Fruit fly (Drosophila melanogaster): ENCODE results near the gene mor.

mor gene

dm6 chr3R:15933609-15934232 lies 39.0 kb downstream of the mor start, which contains the start of the genes CG5478 and blp (continued):
- TF ChIP-seq CG15011 (GFP tag; optimal IDR thresholded peaks at IDR 0.05) = no peak
- no peak for TF ChIP-seq pum (GFP tag; optimal IDR thresholded peaks at IDR 0.05)
- no peak for TF ChIP-seq Mes4 (GFP tag; optimal IDR thresholded peaks at IDR 0.05)
- TF ChIP-seq lilli (GFP tag; optimal IDR thresholded peaks at IDR 0.05) = no peak
- TF ChIP-seq Mad (GFP tag; optimal IDR thresholded peaks at IDR 0.05) = no peak
- no peak for TF ChIP-seq CG17385 (GFP tag; optimal IDR thresholded peaks at IDR 0.05)
- no peak for TF ChIP-seq gfzf (GFP tag; optimal IDR thresholded peaks at IDR 0.05)
- no peak for TF ChIP-seq stc (GFP tag; IDR thresholded peaks at IDR 0.05)
- peak; percentile 85 for TF ChIP-seq CG16813 (GFP tag; IDR thresholded peaks at IDR 0.05; ENCODE audit: partially characterized antibody)
- TF ChIP-seq lola (GFP tag; optimal IDR thresholded peaks at IDR 0.05) = no peak
- no peak for TF ChIP-seq NFAT (GFP tag; IDR thresholded peaks at IDR 0.05)
- no peak for TF ChIP-seq klu (GFP tag; IDR thresholded peaks at IDR 0.05)
- peak; percentile 91 for TF ChIP-seq unc-4 (GFP tag; IDR thresholded peaks at IDR 0.05; ENCODE audit: partially characterized antibody)
- TF ChIP-seq CG8290 (GFP tag; optimal IDR thresholded peaks at IDR 0.05) = no peak
- TF ChIP-seq CG8290 (tag; optimal IDR thresholded peaks at IDR 0.05) = no peak
- no peak for TF ChIP-seq fu2 (GFP tag; optimal IDR thresholded peaks at IDR 0.05)
- peak; percentile 92 for TF ChIP-seq Doc3 (GFP tag; IDR thresholded peaks at IDR 0.05; ENCODE audit: partially characterized antibody)
- no peak for TF ChIP-seq C15 (GFP tag; IDR thresholded peaks at IDR 0.05)
- no peak for TF ChIP-seq seq (GFP tag; IDR thresholded peaks at IDR 0.05)
- TF ChIP-seq CG15696 (tag; optimal IDR thresholded peaks at IDR 0.05) = no peak
- TF ChIP-seq bowl (GFP tag; IDR thresholded peaks at IDR 0.05) = no peak
- TF ChIP-seq pita (GFP tag; optimal IDR thresholded peaks at IDR 0.05) = no peak
- TF ChIP-seq Hmx (GFP tag; optimal IDR thresholded peaks at IDR 0.05) = no peak
- no peak for TF ChIP-seq CG8944 (GFP tag; optimal IDR thresholded peaks at IDR 0.05)
- TF ChIP-seq fd3F (GFP tag; optimal IDR thresholded peaks at IDR 0.05) = no peak
- TF ChIP-seq CG7556 (GFP tag; optimal IDR thresholded peaks at IDR 0.05) = no peak
- TF ChIP-seq CG7271 (tag; optimal IDR thresholded peaks at IDR 0.05) = no peak
- no peak for TF ChIP-seq CG14441 (GFP tag; IDR thresholded peaks at IDR 0.05)
- no peak for TF ChIP-seq slbo (GFP tag; IDR thresholded peaks at IDR 0.05)
- no peak for TF ChIP-seq peb (GFP tag; IDR thresholded peaks at IDR 0.05)
- no peak for TF ChIP-seq Hsf (GFP tag; optimal IDR thresholded peaks at IDR 0.05)
- peak; percentile 73 for TF ChIP-seq abd-A (tag; optimal IDR thresholded peaks at IDR 0.05)
- no peak for TF ChIP-seq Dbx (GFP tag; IDR thresholded peaks at IDR 0.05)
- TF ChIP-seq grau (tag; optimal IDR thresholded peaks at IDR 0.05) = no peak
- peak; percentile 94 for TF ChIP-seq hb (GFP tag; IDR thresholded peaks at IDR 0.05; ENCODE audit: partially characterized antibody)
- no peak for TF ChIP-seq HmgD (GFP tag; optimal IDR thresholded peaks at IDR 0.05)
- no peak for TF ChIP-seq CG12391 (tag; optimal IDR thresholded peaks at IDR 0.05)
- no peak for TF ChIP-seq Hr3 (GFP tag; optimal IDR thresholded peaks at IDR 0.05)
- TF ChIP-seq CG12071 (GFP tag; optimal IDR thresholded peaks at IDR 0.05) = no peak
- no peak for TF ChIP-seq D19B (GFP tag; optimal IDR thresholded peaks at IDR 0.05)
- no peak for TF ChIP-seq tap (tag; optimal IDR thresholded peaks at IDR 0.05)
- no peak for TF ChIP-seq jing (GFP tag; optimal IDR thresholded peaks at IDR 0.05)
- no peak for TF ChIP-seq mirr (GFP tag; optimal IDR thresholded peaks at IDR 0.05)
- TF ChIP-seq hth (optimal IDR thresholded peaks at IDR 0.05) = no peak
- no peak for TF ChIP-seq scrt (GFP tag; optimal IDR thresholded peaks at IDR 0.05)
- no peak for TF ChIP-seq disco-r (GFP tag; optimal IDR thresholded peaks at IDR 0.05)
- TF ChIP-seq gt (GFP tag; IDR thresholded peaks at IDR 0.05) = no peak
- TF ChIP-seq bigmax (GFP tag; optimal IDR thresholded peaks at IDR 0.05) = no peak
- no peak for TF ChIP-seq nom (GFP tag; optimal IDR thresholded peaks at IDR 0.05)
- no peak for TF ChIP-seq CG13123 (GFP tag; optimal IDR thresholded peaks at IDR 0.05)
- peak; percentile 37 for TF ChIP-seq lbe (GFP tag; optimal IDR thresholded peaks at IDR 0.05)
- TF ChIP-seq chif (GFP tag; optimal IDR thresholded peaks at IDR 0.05) = no peak

Data from whole organism, embryonic.